Fruit fly (Drosophila melanogaster) whole organism, prepupa: Measurements from ENCODE around the gene CG42371.

Experiments used
- CG10631 ChIP-seq: fragments of 200-800 bp; sonication (Bioruptor generic); optimal IDR thresholded peaks from 2 replicates; lab custom pipeline; 2016; ENCODE audit warnings: missing biosample characterization, missing genetic modification characterization
- CG11762 ChIP-seq: fragments of 200-800 bp; sonication (Bioruptor generic); optimal IDR thresholded peaks from 3 replicates; lab custom pipeline; 2016; ENCODE audit warnings: missing biosample characterization, missing genetic modification characterization; ENCODE audit not compliant: insufficient read depth
- CG11902 ChIP-seq: fragments of 200-800 bp; sonication (Bioruptor generic); optimal IDR thresholded peaks from 3 replicates; lab custom pipeline; 2016; ENCODE audit warnings: missing biosample characterization, missing genetic modification characterization
- CG15336 ChIP-seq: fragments of 200-800 bp; sonication (Bioruptor generic); IDR thresholded peaks from 2 replicates; pipeline ENCODE4 v1.3.6; 2022; ENCODE audit warnings: missing biosample characterization, missing genetic modification characterization
- CG1621 ChIP-seq: fragments of 200-800 bp; sonication (Bioruptor generic); optimal IDR thresholded peaks from 3 replicates; lab custom pipeline; 2018; ENCODE audit warnings: missing biosample characterization, mild to moderate bottlenecking, missing genetic modification characterization
- CG16779 ChIP-seq: fragments of 200-800 bp; sonication (Bioruptor generic); optimal IDR thresholded peaks from 3 replicates; lab custom pipeline; 2017; ENCODE audit warnings: missing biosample characterization, mild to moderate bottlenecking, missing genetic modification characterization
- CG32006 ChIP-seq: fragments of 200-800 bp; sonication (Bioruptor generic); optimal IDR thresholded peaks from 3 replicates; lab custom pipeline; 2017; ENCODE audit warnings: missing biosample characterization, mild to moderate bottlenecking, missing genetic modification characterization
- CG34406 ChIP-seq: fragments of 200-800 bp; sonication (Bioruptor generic); optimal IDR thresholded peaks from 3 replicates; lab custom pipeline; 2016; ENCODE audit warnings: missing biosample characterization, missing genetic modification characterization
- CG3919 ChIP-seq: fragments of 200-800 bp; sonication (Bioruptor generic); optimal IDR thresholded peaks from 3 replicates; lab custom pipeline; 2016; ENCODE audit warnings: missing biosample characterization, missing genetic modification characterization
- CG6276 ChIP-seq: fragments of 200-800 bp; sonication (Bioruptor generic); optimal IDR thresholded peaks from 2 replicates; lab custom pipeline; 2017; ENCODE audit warnings: missing biosample characterization, mild to moderate bottlenecking, missing genetic modification characterization
- CG6854 ChIP-seq: fragments of 200-800 bp; sonication (Bioruptor generic); optimal IDR thresholded peaks from 2 replicates; lab custom pipeline; 2017; ENCODE audit warnings: missing biosample characterization, mild to moderate bottlenecking, missing genetic modification characterization
- CG8119 ChIP-seq: fragments of 200-800 bp; sonication (Bioruptor generic); IDR thresholded peaks from 3 replicates; pipeline ENCODE4 v1.3.6; 2022; ENCODE audit warnings: missing biosample characterization, missing genetic modification characterization
- CG8319 ChIP-seq: fragments of 200-800 bp; sonication (Bioruptor generic); optimal IDR thresholded peaks from 3 replicates; lab custom pipeline; 2016; ENCODE audit warnings: missing biosample characterization, missing genetic modification characterization
- CG8632 ChIP-seq: fragments of 200-800 bp; sonication (Bioruptor generic); optimal IDR thresholded peaks from 3 replicates; lab custom pipeline; 2016; ENCODE audit warnings: missing biosample characterization, missing genetic modification characterization
- Eip75B ChIP-seq: fragments of 200-800 bp; sonication (Bioruptor generic); optimal IDR thresholded peaks from 3 replicates; lab custom pipeline; 2016; ENCODE audit warnings: missing biosample characterization, missing genetic modification characterization
- Ets96B ChIP-seq: fragments of 200-800 bp; optimal IDR thresholded peaks from 2 replicates; lab custom pipeline; 2019; ENCODE audit warnings: missing biosample characterization, mild to moderate bottlenecking, missing genetic modification characterization, moderate library complexity
- Lpt ChIP-seq: fragments of 200-800 bp; sonication (Bioruptor generic); optimal IDR thresholded peaks from 3 replicates; lab custom pipeline; 2016; ENCODE audit warnings: missing biosample characterization, missing genetic modification characterization
- Met ChIP-seq: fragments of 200-800 bp; sonication (Bioruptor generic); optimal IDR thresholded peaks from 3 replicates; lab custom pipeline; 2016; ENCODE audit warnings: missing biosample characterization, missing genetic modification characterization
- Sox102F ChIP-seq: fragments of 200-800 bp; sonication (Bioruptor generic); optimal IDR thresholded peaks from 2 replicates; lab custom pipeline; 2016; ENCODE audit warnings: missing biosample characterization, mild to moderate bottlenecking, missing genetic modification characterization
- achi ChIP-seq: fragments of 200-800 bp; sonication (Bioruptor generic); optimal IDR thresholded peaks from 3 replicates; lab custom pipeline; 2016; ENCODE audit warnings: missing biosample characterization, missing genetic modification characterization
- dac ChIP-seq: fragments of 200-800 bp; sonication (Bioruptor generic); optimal IDR thresholded peaks from 2 replicates; lab custom pipeline; 2017; ENCODE audit warnings: missing biosample characterization, mild to moderate bottlenecking, missing genetic modification characterization
- lz ChIP-seq: fragments of 200-800 bp; sonication (Bioruptor generic); optimal IDR thresholded peaks from 3 replicates; lab custom pipeline; 2016; ENCODE audit warnings: missing biosample characterization, missing genetic modification characterization
- spab ChIP-seq: fragments of 200-800 bp; sonication (Bioruptor generic); optimal IDR thresholded peaks from 2 replicates; lab custom pipeline; 2017; ENCODE audit warnings: missing biosample characterization, mild to moderate bottlenecking, missing genetic modification characterization, missing genetic modification reagents
- svp ChIP-seq: fragments of 200-800 bp; sonication (Bioruptor generic); peaks from one replicate; lab custom pipeline; 2016; ENCODE audit warnings: missing biosample characterization, missing genetic modification characterization

Gene CG42371

DNA sequence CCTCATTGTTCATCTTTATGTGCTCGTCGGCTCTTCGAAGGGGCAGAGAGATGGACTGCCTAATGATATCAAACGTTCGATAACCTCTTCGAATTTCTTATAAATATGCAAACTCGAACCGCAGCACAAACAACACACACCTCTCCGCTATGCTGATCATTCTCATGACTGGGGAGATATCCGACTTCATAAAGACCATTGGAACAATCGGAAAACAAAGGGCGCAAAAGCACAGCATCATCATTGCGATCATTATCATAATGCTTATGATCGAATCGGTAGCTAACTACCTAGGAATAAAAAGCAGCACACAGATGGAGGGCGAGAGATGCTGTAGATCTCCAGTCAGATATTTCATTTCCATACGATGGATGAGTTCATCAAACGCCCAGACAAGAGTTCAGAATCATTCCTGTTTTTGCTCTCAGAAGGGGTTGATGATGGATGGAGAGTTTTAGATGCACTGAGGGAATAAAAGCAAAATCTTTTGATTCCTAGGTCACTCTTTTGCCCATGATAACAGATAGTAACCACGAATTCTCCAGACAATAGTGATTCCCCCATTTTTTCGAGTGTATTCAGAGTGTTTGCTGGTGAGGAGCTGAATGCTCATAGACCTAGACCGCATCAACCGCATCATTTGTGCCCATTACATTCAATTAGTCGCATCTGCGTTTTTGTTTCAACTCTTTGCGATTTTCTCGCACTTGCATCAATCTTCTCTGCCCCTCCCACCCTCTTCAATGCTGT lies 49.9 kb downstream of the CG42371 start (continued):
- TF ChIP-seq dac (no peak), spab (GFP tag; lab: Kevin White, UChicago) (no peak), CG15336 (GFP tag; lab: Robert Waterston, UW) (peak; percentile 16; the same call in 1 of the 2 replicates), Met (GFP tag; lab: Kevin White, UChicago) (no peak), lz (GFP tag; lab: Kevin White, UChicago) (no peak), Sox102F (GFP tag; lab: Kevin White, UChicago) (no peak), CG8119 (no peak), Eip75B (GFP tag; lab: Kevin White, UChicago) (no peak), Ets96B (tag; lab: Kevin White, UChicago) (peak; percentile 2), svp (no peak), CG10631 (GFP tag; lab: Kevin White, UChicago) (peak; percentile 28), CG11902 (GFP tag; lab: Kevin White, UChicago) (no peak), CG6854 (GFP tag; lab: Kevin White, UChicago) (no peak), CG1621 (no peak), CG8319 (GFP tag; lab: Kevin White, UChicago) (no peak), achi (GFP tag; lab: Kevin White, UChicago) (peak; percentile 6), Lpt (no peak), CG32006 (GFP tag; lab: Kevin White, UChicago) (peak; percentile 10), CG6276 (GFP tag; lab: Kevin White, UChicago) (no peak), CG16779 (tag; lab: Kevin White, UChicago) (no peak), CG8632 (GFP tag; lab: Kevin White, UChicago) (no peak), CG3919 (GFP tag; lab: Kevin White, UChicago) (peak; percentile 17), CG34406 (GFP tag; lab: Kevin White, UChicago) (no peak), CG11762 (GFP tag; lab: Kevin White, UChicago) (no peak)
